Fruit fly (Drosophila melanogaster) whole organism, embryonic: Measurements from ENCODE around the gene CG13239.

ENCODE experiments used
- CG10565 ChIP-seq: fragments of 200-800 bp; sonication (Bioruptor generic); optimal IDR thresholded peaks from 3 replicates; lab custom pipeline; 2016; ENCODE audit warnings: missing biosample characterization, mild to moderate bottlenecking, missing genetic modification characterization
- CG11456 ChIP-seq: fragments of 200-800 bp; sonication (Bioruptor generic); IDR thresholded peaks from 3 replicates; pipeline ENCODE4 v1.3.6; 2022; ENCODE audit warnings: missing biosample characterization, missing genetic modification characterization
- CG11560 ChIP-seq: fragments of 200-800 bp; sonication (Bioruptor generic); IDR thresholded peaks from 3 replicates; pipeline ENCODE4 v1.3.6; 2022; ENCODE audit warnings: missing biosample characterization, missing genetic modification characterization
- CG12104 ChIP-seq: fragments of 200-800 bp; sonication (Bioruptor generic); optimal IDR thresholded peaks from 3 replicates; lab custom pipeline; 2016; ENCODE audit warnings: missing biosample characterization, missing genetic modification characterization
- CG14710 ChIP-seq: fragments of 200-800 bp; sonication (Bioruptor generic); optimal IDR thresholded peaks from 3 replicates; lab custom pipeline; 2019; ENCODE audit warnings: missing biosample characterization, mild to moderate bottlenecking, missing genetic modification characterization, moderate library complexity
- CG16779 ChIP-seq: fragments of 200-800 bp; sonication (Bioruptor generic); IDR thresholded peaks from 2 replicates; pipeline ENCODE4 v1.3.6; 2022; ENCODE audit warnings: missing biosample characterization, missing genetic modification characterization
- CG18011 ChIP-seq: fragments of 200-800 bp; sonication (Bioruptor generic); optimal IDR thresholded peaks from 2 replicates; lab custom pipeline; 2017; ENCODE audit warnings: missing biosample characterization, missing genetic modification characterization, mild to moderate bottlenecking, moderate library complexity, missing genotype
- CG3065 ChIP-seq: fragments of 200-800 bp; sonication (Bioruptor generic); optimal IDR thresholded peaks from 2 replicates; lab custom pipeline; 2016; ENCODE audit warnings: missing biosample characterization, missing genetic modification characterization
- CG31365 ChIP-seq: fragments of 200-800 bp; sonication (Bioruptor generic); optimal IDR thresholded peaks from 2 replicates; lab custom pipeline; 2018; ENCODE audit warnings: missing biosample characterization, mild to moderate bottlenecking, missing genetic modification characterization
- CG31441 ChIP-seq: fragments of 200-800 bp; sonication (Bioruptor generic); IDR thresholded peaks from 2 replicates; pipeline ENCODE4 v1.3.6; 2022; ENCODE audit warnings: missing biosample characterization, missing genetic modification characterization
- CG4360 ChIP-seq: fragments of 200-800 bp; sonication (Bioruptor generic); IDR thresholded peaks from 2 replicates; pipeline ENCODE4 v1.3.6; 2022; ENCODE audit warnings: missing biosample characterization, missing genetic modification characterization
- CG4404 ChIP-seq: fragments of 200-800 bp; sonication (Bioruptor generic); IDR thresholded peaks from 2 replicates; pipeline ENCODE4 v1.3.6; 2022; ENCODE audit warnings: missing biosample characterization, missing genetic modification characterization
- CG5245 ChIP-seq: fragments of 200-800 bp; sonication (Bioruptor generic); optimal IDR thresholded peaks from 3 replicates; lab custom pipeline; 2016; ENCODE audit warnings: missing biosample characterization, missing genetic modification characterization
- CG6791 ChIP-seq: fragments of 200-800 bp; sonication (Bioruptor generic); IDR thresholded peaks from 3 replicates; pipeline ENCODE4 v1.3.6; 2022; ENCODE audit warnings: missing biosample characterization, missing genetic modification characterization; ENCODE audit not compliant: partially characterized antibody
- CG7271 ChIP-seq: fragments of 200-800 bp; sonication (Bioruptor generic); optimal IDR thresholded peaks from 2 replicates; lab custom pipeline; 2018; ENCODE audit warnings: missing biosample characterization, mild to moderate bottlenecking, missing genetic modification characterization, moderate library complexity
- CG9215 ChIP-seq: fragments of 200-800 bp; sonication (Bioruptor generic); IDR thresholded peaks from 2 replicates; pipeline ENCODE4 v1.3.6; 2022; ENCODE audit warnings: missing biosample characterization, missing genetic modification characterization
- CG9817 ChIP-seq: fragments of 200-800 bp; sonication (Bioruptor generic); optimal IDR thresholded peaks from 2 replicates; lab custom pipeline; 2018; ENCODE audit warnings: missing biosample characterization, mild to moderate bottlenecking, missing genetic modification characterization, moderate library complexity
- CrebB ChIP-seq: fragments of 200-800 bp; sonication (Bioruptor generic); optimal IDR thresholded peaks from 3 replicates; lab custom pipeline; 2018; ENCODE audit warnings: missing biosample characterization, mild to moderate bottlenecking, missing genetic modification characterization
- Dip3 ChIP-seq: fragments of 200-800 bp; sonication (Bioruptor generic); optimal IDR thresholded peaks from 3 replicates; lab custom pipeline; 2016; ENCODE audit warnings: missing biosample characterization, missing genetic modification characterization
- Dll ChIP-seq: fragments of 200-800 bp; sonication (Bioruptor generic); IDR thresholded peaks from 4 replicates; pipeline ENCODE4 v1.3.6; 2022; ENCODE audit warnings: missing biosample characterization, missing genetic modification characterization; ENCODE audit not compliant: partially characterized antibody
- Dp ChIP-seq: fragments of 200-800 bp; sonication (Bioruptor generic); optimal IDR thresholded peaks from 2 replicates; lab custom pipeline; 2018; ENCODE audit warnings: missing biosample characterization, mild to moderate bottlenecking, missing genetic modification characterization, moderate library complexity
- Drgx ChIP-seq: fragments of 200-800 bp; sonication (Bioruptor generic); IDR thresholded peaks from 2 replicates; pipeline ENCODE4 v1.3.6; 2022; ENCODE audit warnings: missing biosample characterization, missing genetic modification characterization
- E2f1 ChIP-seq: fragments of 200-800 bp; sonication (Bioruptor generic); IDR thresholded peaks from 2 replicates; pipeline ENCODE4 v1.3.6; 2022; ENCODE audit warnings: missing biosample characterization, missing genetic modification characterization
- Eip74EF ChIP-seq, 2 experiments: fragments of 200-800 bp in 1 of 2; fragments of >200 bp in 1 of 2; sonication (Bioruptor generic) in 1 of 2; optimal IDR thresholded peaks; 2 replicates each; lab custom pipeline; 2017 to 2019; ENCODE audit warnings: missing biosample characterization in 2 of 2, missing genetic modification characterization in 2 of 2, mild to moderate bottlenecking in 1 of 2, moderate library complexity in 1 of 2
- HmgD ChIP-seq: fragments of 200-800 bp; sonication (Bioruptor generic); optimal IDR thresholded peaks from 3 replicates; lab custom pipeline; 2016; ENCODE audit warnings: missing biosample characterization, missing genetic modification characterization
- Jarid2 ChIP-seq: fragments of 200-800 bp; sonication (Bioruptor generic); optimal IDR thresholded peaks from 3 replicates; lab custom pipeline; 2017; ENCODE audit warnings: mild to moderate bottlenecking, missing biosample characterization, missing genetic modification reagents, missing genetic modification characterization
- Nf-YA ChIP-seq: fragments of 200-800 bp; sonication (Bioruptor generic); IDR thresholded peaks from 2 replicates; pipeline ENCODE4 v1.3.6; 2022; ENCODE audit warnings: missing biosample characterization, missing genetic modification characterization
- Opbp ChIP-seq: fragments of 200-800 bp; sonication (Bioruptor generic); IDR thresholded peaks from 3 replicates; pipeline ENCODE4 v1.3.6; 2022; ENCODE audit warnings: missing biosample characterization, missing genetic modification characterization; ENCODE audit not compliant: partially characterized antibody
- Six4 ChIP-seq: fragments of 200-800 bp; sonication (Bioruptor generic); optimal IDR thresholded peaks from 2 replicates; lab custom pipeline; 2016; ENCODE audit warnings: missing biosample characterization, missing genetic modification characterization
- Vsx1 ChIP-seq: fragments of 200-800 bp; sonication (Bioruptor generic); optimal IDR thresholded peaks from 2 replicates; lab custom pipeline; 2017; ENCODE audit warnings: missing biosample characterization, mild to moderate bottlenecking, missing genetic modification characterization, missing genetic modification reagents
- az2 ChIP-seq: fragments of 200-800 bp; sonication (Bioruptor generic); optimal IDR thresholded peaks from 3 replicates; lab custom pipeline; 2016; ENCODE audit warnings: missing biosample characterization, missing genetic modification characterization
- br ChIP-seq: fragments of >200 bp; optimal IDR thresholded peaks from 2 replicates; lab custom pipeline; 2017
- bsh ChIP-seq, 2 experiments: fragments of 200-800 bp; sonication (Bioruptor generic); optimal IDR thresholded peaks; 2 replicates each; lab custom pipeline; 2017 to 2018; ENCODE audit warnings: mild to moderate bottlenecking in 2 of 2, missing biosample characterization in 2 of 2, missing genetic modification characterization in 2 of 2, moderate library complexity in 1 of 2
- chm ChIP-seq: fragments of 200-800 bp; sonication (Bioruptor generic); IDR thresholded peaks from 2 replicates; pipeline ENCODE4 v1.3.6; 2022; ENCODE audit warnings: missing biosample characterization, missing genetic modification characterization
- crol ChIP-seq: fragments of 200-800 bp; sonication (Bioruptor generic); IDR thresholded peaks from 2 replicates; pipeline ENCODE4 v1.3.6; 2022; ENCODE audit warnings: missing biosample characterization, missing genetic modification characterization
- cwo ChIP-seq: fragments of 200-800 bp; sonication (Bioruptor generic); optimal IDR thresholded peaks from 3 replicates; lab custom pipeline; 2017; ENCODE audit warnings: missing biosample characterization, missing genetic modification characterization, mild to moderate bottlenecking, moderate library complexity, missing genetic modification reagents
- dan ChIP-seq: fragments of 200-800 bp; sonication (Bioruptor generic); IDR thresholded peaks from 2 replicates; pipeline ENCODE4 v1.3.6; 2022; ENCODE audit warnings: missing biosample characterization, missing genetic modification characterization
- gce ChIP-seq: fragments of 200-800 bp; sonication (Bioruptor generic); IDR thresholded peaks from 3 replicates; pipeline ENCODE4 v1.3.6; 2022; ENCODE audit warnings: missing biosample characterization, missing genetic modification characterization
- gcm ChIP-seq: fragments of 200-800 bp; sonication (Bioruptor generic); optimal IDR thresholded peaks from 2 replicates; lab custom pipeline; 2019; ENCODE audit warnings: missing biosample characterization, mild to moderate bottlenecking, missing genetic modification characterization, moderate library complexity
- h ChIP-seq: fragments of >200 bp; optimal IDR thresholded peaks from 2 replicates; lab custom pipeline; 2017
- ham ChIP-seq: fragments of 200-800 bp; sonication (Bioruptor generic); IDR thresholded peaks from 2 replicates; pipeline ENCODE4 v1.3.6; 2022; ENCODE audit warnings: missing biosample characterization, missing genetic modification characterization
- her ChIP-seq: fragments of 200-800 bp; sonication (Bioruptor generic); optimal IDR thresholded peaks from 2 replicates; lab custom pipeline; 2016; ENCODE audit warnings: missing biosample characterization, missing genetic modification characterization
- hkb ChIP-seq, 2 experiments: fragments of 200-800 bp in 1 of 2; fragments of >200 bp in 1 of 2; sonication (Bioruptor generic) in 1 of 2; IDR thresholded peaks in 1 of 2; optimal IDR thresholded peaks in 1 of 2; 2 replicates each; pipeline versions ENCODE4 v1.3.6 to Lab custom; 2017 to 2022; ENCODE audit warnings: missing biosample characterization in 1 of 2, missing genetic modification characterization in 1 of 2
- insv ChIP-seq, 2 experiments: fragments of 200-800 bp; sonication (Bioruptor generic); optimal IDR thresholded peaks; 3 replicates each; lab custom pipeline; 2016 to 2018; ENCODE audit warnings: missing biosample characterization in 2 of 2, missing genetic modification characterization in 2 of 2
- lmd ChIP-seq: fragments of 200-800 bp; sonication (Bioruptor generic); IDR thresholded peaks from 2 replicates; pipeline ENCODE4 v1.3.6; 2022; ENCODE audit warnings: missing biosample characterization, missing genetic modification characterization
- slou ChIP-seq: fragments of 200-800 bp; sonication (Bioruptor generic); optimal IDR thresholded peaks from 3 replicates; lab custom pipeline; 2016; ENCODE audit warnings: missing biosample characterization, missing genetic modification characterization
- unpg ChIP-seq: fragments of 200-800 bp; sonication (Bioruptor generic); optimal IDR thresholded peaks from 3 replicates; lab custom pipeline; 2018; ENCODE audit warnings: missing biosample characterization, mild to moderate bottlenecking, missing genetic modification characterization, moderate library complexity
- zen2 ChIP-seq: fragments of 200-800 bp; sonication (Bioruptor generic); IDR thresholded peaks from 3 replicates; pipeline ENCODE4 v1.3.6; 2022; ENCODE audit warnings: missing biosample characterization, missing genetic modification characterization; ENCODE audit not compliant: partially characterized antibody

Gene CG13239

DNA sequence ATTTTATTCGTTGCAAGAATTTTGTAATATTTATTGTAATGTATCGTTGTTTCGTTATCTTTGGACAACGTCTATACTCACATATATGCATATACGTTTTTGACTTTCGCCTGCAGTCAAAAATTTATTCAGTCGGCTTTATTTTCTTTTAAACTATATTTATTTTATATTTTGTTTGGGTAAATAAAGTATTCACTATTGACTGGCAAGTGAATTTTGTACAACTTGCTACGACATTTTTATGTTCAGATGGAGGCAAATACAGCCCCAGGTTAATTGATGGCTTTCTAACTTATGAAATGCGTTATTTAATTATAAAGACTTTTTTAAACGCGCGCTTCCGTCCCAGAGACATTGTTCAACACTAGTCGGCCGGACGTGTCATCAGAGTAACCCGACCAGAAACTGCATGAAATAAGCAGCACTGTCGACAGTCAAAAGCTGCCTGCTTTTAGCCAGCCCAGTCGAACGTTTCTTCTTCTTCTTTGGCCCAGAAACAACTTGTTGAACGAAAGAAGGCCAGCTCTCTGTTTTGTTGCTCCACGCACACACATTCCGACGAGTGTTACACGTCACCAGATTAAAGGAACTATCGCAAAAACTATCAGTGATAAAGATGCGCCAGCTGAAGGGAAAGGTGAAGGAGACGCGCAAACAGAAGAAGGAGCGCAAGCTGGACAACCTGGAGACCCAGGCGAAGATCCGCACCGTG is 2.9 kb downstream of the CG13239 start, which contains the start of gene CG33169 (continued):
- TF ChIP-seq az2 (GFP tag; lab: Kevin White, UChicago) (peak; percentile 68), ham (GFP tag; lab: Robert Waterston, UW) (peak; percentile 72; the same call in 1 of the 2 replicates), Jarid2 (GFP tag; lab: Kevin White, UChicago) (peak; percentile 74), CG31441 (GFP tag; lab: Robert Waterston, UW) (peak; percentile 56; the same call in 1 of the 2 replicates), lmd (GFP tag; lab: Robert Waterston, UW) (peak; percentile 79), hkb (optimal IDR thresholded peaks at IDR 0.05; lab: Kevin White, UChicago) (no peak), hkb (GFP tag; IDR thresholded peaks at IDR 0.05; lab: Robert Waterston, UW) (peak; percentile 74), CG3065 (GFP tag; lab: Kevin White, UChicago) (peak; percentile 74), bsh (GFP tag; optimal IDR thresholded peaks at IDR 0.05; lab: Kevin White, UChicago) (peak in 1 of 2 experiments; percentile 62), CrebB (peak; percentile 82), CG4404 (GFP tag; lab: Robert Waterston, UW) (peak; percentile 61), E2f1 (GFP tag; lab: Robert Waterston, UW) (peak; percentile 85), slou (GFP tag; lab: Kevin White, UChicago) (peak; percentile 85), dan (no peak), CG7271 (no peak), Opbp (GFP tag; lab: Robert Waterston, UW) (peak; percentile 71), chm (peak; percentile 76), CG31365 (tag; lab: Kevin White, UChicago) (peak; percentile 40), Eip74EF (GFP tag; optimal IDR thresholded peaks at IDR 0.05; lab: Kevin White, UChicago) (no peak), CG14710 (tag; lab: Kevin White, UChicago) (peak; percentile 79), CG5245 (GFP tag; lab: Kevin White, UChicago) (peak; percentile 62), Drgx (GFP tag; lab: Robert Waterston, UW) (peak; percentile 41; the same call in 1 of the 2 replicates), CG12104 (peak; percentile 56), CG6791 (GFP tag; lab: Robert Waterston, UW) (peak; percentile 72; the same call in 2 of the 3 replicates), Nf-YA (GFP tag; lab: Robert Waterston, UW) (0 out of 2 replicates have a peak, but pooled peaks have one; percentile 38), insv (GFP tag; optimal IDR thresholded peaks at IDR 0.05; lab: Kevin White, UChicago) (peak in 1 of 2 experiments; percentile 69), CG16779 (GFP tag; lab: Robert Waterston, UW) (peak; percentile 94), CG10565 (no peak), h (lab: Kevin White, UChicago) (no peak), unpg (GFP tag; lab: Kevin White, UChicago) (peak; percentile 64), CG18011 (GFP tag; lab: Kevin White, UChicago) (peak; percentile 100), CG11560 (peak; percentile 67; the same call in 2 of the 3 replicates), gce (GFP tag; lab: Robert Waterston, UW) (peak; percentile 72; the same call in 2 of the 3 replicates), crol (GFP tag; lab: Robert Waterston, UW) (peak; percentile 54), HmgD (GFP tag; lab: Kevin White, UChicago) (peak; percentile 98), gcm (GFP tag; lab: Kevin White, UChicago) (peak; percentile 9), CG9215 (GFP tag; lab: Robert Waterston, UW) (peak; percentile 80), CG4360 (GFP tag; lab: Robert Waterston, UW) (peak; percentile 61; the same call in 1 of the 2 replicates), br (no peak), CG11456 (GFP tag; lab: Robert Waterston, UW) (peak; percentile 96), cwo (GFP tag; lab: Kevin White, UChicago) (peak; percentile 56), zen2 (GFP tag; lab: Robert Waterston, UW) (peak; percentile 26; the same call in 1 of the 3 replicates), Six4 (GFP tag; lab: Kevin White, UChicago) (peak; percentile 36), her (peak; percentile 86), CG9817 (tag; lab: Kevin White, UChicago) (peak; percentile 92), Dll (peak; percentile 61; the same call in 2 of the 4 replicates), Dip3 (GFP tag; lab: Kevin White, UChicago) (peak; percentile 91), Vsx1 (GFP tag; lab: Kevin White, UChicago) (peak; percentile 56), Dp (GFP tag; lab: Kevin White, UChicago) (peak; percentile 100)
